Worm (Caenorhabditis elegans): ENCODE measurements around the gene C28A5.1.
A peak's percentile ranks its signal among the peaks of the same experiment; 100 is the strongest.

C28A5.1 gene

ce11 chrIII:4428797-4429196, 5.3 kb downstream of the C28A5.1 start:
- TF ChIP-seq eor-1 (tag; optimal IDR thresholded peaks at IDR 0.05), result no peak
- TF ChIP-seq lin-15B (tag; optimal IDR thresholded peaks at IDR 0.05), result no peak
- no peak for TF ChIP-seq lsy-12 (tag; optimal IDR thresholded peaks at IDR 0.05)
- TF ChIP-seq elt-2 (tag; optimal IDR thresholded peaks at IDR 0.05), result peak; percentile 20
- no peak for TF ChIP-seq R02D3.7 (tag; optimal IDR thresholded peaks at IDR 0.05)
- TF ChIP-seq daf-12 (tag; optimal IDR thresholded peaks at IDR 0.05), result no peak
- TF ChIP-seq snpc-4 (tag; optimal IDR thresholded peaks at IDR 0.05), result peak; percentile 23

ce11 chrIII:4426711-4427218, 7.4 kb downstream of the C28A5.1 start:
- peak; percentile 90 for TF ChIP-seq snpc-4 (tag; optimal IDR thresholded peaks at IDR 0.05)
- TF ChIP-seq nhr-43 (tag; optimal IDR thresholded peaks at IDR 0.05; ENCODE audit: poor library complexity, severe bottlenecking), result peak; percentile 3

- no peak for TF ChIP-seq nhr-12 (tag; optimal IDR thresholded peaks at IDR 0.05)
- TF ChIP-seq pqm-1 (tag; optimal IDR thresholded peaks at IDR 0.05), result no peak
- TF ChIP-seq elt-1 (tag; optimal IDR thresholded peaks at IDR 0.05), result no peak
- TF ChIP-seq lsy-12 (tag; optimal IDR thresholded peaks at IDR 0.05), result no peak
- no peak for TF ChIP-seq nhr-77 (tag; optimal IDR thresholded peaks at IDR 0.05)
- TF ChIP-seq skn-1 (tag; optimal IDR thresholded peaks at IDR 0.05), result peak; percentile 29
- peak; percentile 65 for TF ChIP-seq nfya-1 (tag; optimal IDR thresholded peaks at IDR 0.05; ENCODE audit: insufficient read depth)
- peak; percentile 50 for TF ChIP-seq hmg-11 (tag; optimal IDR thresholded peaks at IDR 0.05)
- TF ChIP-seq lin-15B (tag; optimal IDR thresholded peaks at IDR 0.05), result peak; percentile 75
- no peak for TF ChIP-seq lin-39 (tag; optimal IDR thresholded peaks at IDR 0.05)
- no peak for TF ChIP-seq ceh-16 (tag; optimal IDR thresholded peaks at IDR 0.05)
- TF ChIP-seq ZK546.5 (tag; optimal IDR thresholded peaks at IDR 0.05), result no peak
- TF ChIP-seq snpc-4 (tag; optimal IDR thresholded peaks at IDR 0.05), result peak; percentile 60
- TF ChIP-seq daf-12 (tag; optimal IDR thresholded peaks at IDR 0.05), result no peak
- TF ChIP-seq ztf-11 (tag; optimal IDR thresholded peaks at IDR 0.05), result no peak
- no peak for TF ChIP-seq egl-27 (tag; optimal IDR thresholded peaks at IDR 0.05)
- TF ChIP-seq fos-1 (tag; optimal IDR thresholded peaks at IDR 0.05), result no peak
- TF ChIP-seq unc-62 (GFP tag; optimal IDR thresholded peaks at IDR 0.05), result no peak
- TF ChIP-seq R02D3.7 (tag; optimal IDR thresholded peaks at IDR 0.05), result peak; percentile 26
- no peak for TF ChIP-seq mdl-1 (tag; optimal IDR thresholded peaks at IDR 0.05)
- peak; percentile 17 for TF ChIP-seq ama-1 (optimal IDR thresholded peaks at IDR 0.05)
- no peak for TF ChIP-seq nhr-67 (tag; optimal IDR thresholded peaks at IDR 0.05)
- peak; percentile 66 for TF ChIP-seq nhr-23 (tag; optimal IDR thresholded peaks at IDR 0.05)
- no peak for TF ChIP-seq eor-1 (tag; optimal IDR thresholded peaks at IDR 0.05)
- TF ChIP-seq zag-1 (tag; optimal IDR thresholded peaks at IDR 0.05), result no peak
- no peak for TF ChIP-seq nhr-11 (tag; optimal IDR thresholded peaks at IDR 0.05)
- TF ChIP-seq tbx-2 (tag; optimal IDR thresholded peaks at IDR 0.05), result no peak
- TF ChIP-seq nhr-76 (tag; optimal IDR thresholded peaks at IDR 0.05), result no peak
- TF ChIP-seq elt-2 (tag; optimal IDR thresholded peaks at IDR 0.05), result peak; percentile 50
- no peak for TF ChIP-seq sea-2 (GFP tag; optimal IDR thresholded peaks at IDR 0.05)
- TF ChIP-seq nhr-237 (tag; optimal IDR thresholded peaks at IDR 0.05), result no peak
- no peak for TF ChIP-seq ztf-4 (tag; optimal IDR thresholded peaks at IDR 0.05)
- TF ChIP-seq unc-39 (tag; optimal IDR thresholded peaks at IDR 0.05), result no peak
- peak; percentile 15 for TF ChIP-seq nhr-25 (tag; optimal IDR thresholded peaks at IDR 0.05)
- no peak for TF ChIP-seq aly-2 (tag; optimal IDR thresholded peaks at IDR 0.05)
- TF ChIP-seq egl-5 (tag; optimal IDR thresholded peaks at IDR 0.05), result no peak
- TF ChIP-seq mml-1 (tag; optimal IDR thresholded peaks at IDR 0.05), result no peak
- TF ChIP-seq ceh-9 (tag; optimal IDR thresholded peaks at IDR 0.05), result no peak
- no peak for TF ChIP-seq ceh-82 (tag; optimal IDR thresholded peaks at IDR 0.05)
- peak; percentile 28 for TF ChIP-seq nhr-43 (tag; optimal IDR thresholded peaks at IDR 0.05; ENCODE audit: poor library complexity, severe bottlenecking)
- TF ChIP-seq fkh-2 (tag; optimal IDR thresholded peaks at IDR 0.05), result no peak
- TF ChIP-seq fkh-10 (GFP tag; optimal IDR thresholded peaks at IDR 0.05), result no peak
- no peak for TF ChIP-seq jun-1 (tag; optimal IDR thresholded peaks at IDR 0.05)
- no peak for TF ChIP-seq nhr-28 (tag; optimal IDR thresholded peaks at IDR 0.05)
- peak; percentile 55 for TF ChIP-seq pha-4 (tag; optimal IDR thresholded peaks at IDR 0.05)
- TF ChIP-seq elt-3 (tag; optimal IDR thresholded peaks at IDR 0.05), result no peak
- no peak for TF ChIP-seq ceh-28 (tag; optimal IDR thresholded peaks at IDR 0.05)
These were observed 14.8 kb downstream of the C28A5.1 start, which contains the start of the genes R07E5.7 and cku-80 for ce11 chrIII:4419117-4419978. TSS of gene R07E5.7 (minus strand) at chrIII:4419167. TSS of gene cku-80 (plus strand) at chrIII:4419848.
